Worm (Caenorhabditis elegans) whole organism, L2 larva: ENCODE data around the gene srh-129.

Source experiments
- C34F6.9 ChIP-seq: fragments of 150-350 bp; optimal IDR thresholded peaks from 2 replicates; lab custom pipeline; 2014; ENCODE audit warnings: missing biosample characterization, missing genetic modification characterization
- F13H6.1 ChIP-seq: sonication (generic microtip); optimal IDR thresholded peaks from 2 replicates; lab custom pipeline; 2016; ENCODE audit warnings: missing genetic modification characterization, missing compliant biosample characterization
- R02D3.7 ChIP-seq: fragments of 150-350 bp; optimal IDR thresholded peaks from 2 replicates; lab custom pipeline; 2014; ENCODE audit warnings: missing biosample characterization, missing genetic modification characterization
- Y55F3AM.14 ChIP-seq: fragments of 200-800 bp; sonication (Bioruptor generic); optimal IDR thresholded peaks from 2 replicates; lab custom pipeline; 2018; ENCODE audit warnings: mild to moderate bottlenecking, missing genetic modification characterization, missing compliant biosample characterization
- ZK546.5 ChIP-seq: sonication (generic microtip); optimal IDR thresholded peaks from 2 replicates; lab custom pipeline; 2017; ENCODE audit warnings: missing biosample characterization, missing genetic modification characterization
- aly-2 ChIP-seq: fragments of 150-350 bp; optimal IDR thresholded peaks from 2 replicates; lab custom pipeline; 2014; ENCODE audit warnings: missing biosample characterization, missing genetic modification characterization
- ama-1 ChIP-seq: fragments of 150-350 bp; optimal IDR thresholded peaks from 2 replicates; lab custom pipeline; 2018; ENCODE audit warnings: inconsistent platforms
- blmp-1 ChIP-seq: sonication (generic microtip); optimal IDR thresholded peaks from 2 replicates; lab custom pipeline; 2017; ENCODE audit warnings: missing genetic modification characterization, mild to moderate bottlenecking, missing compliant biosample characterization, antibody characterized with exemption, moderate library complexity; ENCODE audit not compliant: insufficient read depth
- ceh-82 ChIP-seq: fragments of 150-350 bp; optimal IDR thresholded peaks from 2 replicates; lab custom pipeline; 2014; ENCODE audit warnings: missing biosample characterization, missing genetic modification characterization
- crh-2 ChIP-seq: sonication (generic microtip); optimal IDR thresholded peaks from 2 replicates; lab custom pipeline; 2017; ENCODE audit warnings: missing biosample characterization, missing genetic modification characterization
- dmd-4 ChIP-seq: sonication (generic microtip); optimal IDR thresholded peaks from 2 replicates; lab custom pipeline; 2017; ENCODE audit warnings: missing biosample characterization, missing genetic modification characterization
- egl-27 ChIP-seq: sonication (generic microtip); optimal IDR thresholded peaks from 3 replicates; lab custom pipeline; 2017; ENCODE audit warnings: missing biosample characterization, missing genetic modification reagents, missing genetic modification characterization
- elt-1 ChIP-seq: fragments of 150-350 bp; optimal IDR thresholded peaks from 2 replicates; lab custom pipeline; 2014; ENCODE audit warnings: missing biosample characterization, missing genetic modification characterization
- fos-1 ChIP-seq: fragments of 150-350 bp; optimal IDR thresholded peaks from 2 replicates; lab custom pipeline; 2014; ENCODE audit warnings: missing biosample characterization, missing genetic modification characterization
- gmeb-1 ChIP-seq: fragments of 150-350 bp; optimal IDR thresholded peaks from 2 replicates; lab custom pipeline; 2014; ENCODE audit warnings: missing biosample characterization, missing genetic modification characterization
- lin-11 ChIP-seq: fragments of 150-350 bp; sonication (generic microtip); optimal IDR thresholded peaks from 2 replicates; lab custom pipeline; 2014; ENCODE audit warnings: missing biosample characterization, missing genetic modification characterization, inconsistent platforms, mixed read lengths
- lin-39 ChIP-seq: fragments of 150-350 bp; optimal IDR thresholded peaks from 2 replicates; lab custom pipeline; 2014; ENCODE audit warnings: missing biosample characterization, missing genetic modification reagents, missing genetic modification characterization
- lsy-2 ChIP-seq, 2 experiments: fragments of 150-350 bp in 1 of 2; sonication (generic microtip) in 1 of 2; optimal IDR thresholded peaks; 2 replicates each; lab custom pipeline; 2014 to 2017; ENCODE audit warnings: missing biosample characterization in 2 of 2, missing genetic modification characterization in 2 of 2
- mab-5 ChIP-seq: fragments of 150-350 bp; optimal IDR thresholded peaks from 2 replicates; lab custom pipeline; 2014; ENCODE audit warnings: missing biosample characterization, missing genetic modification characterization
- mbf-1 ChIP-seq: sonication (generic microtip); optimal IDR thresholded peaks from 2 replicates; lab custom pipeline; 2017; ENCODE audit warnings: missing biosample characterization, missing genetic modification characterization
- nhr-10 ChIP-seq: sonication (generic microtip); optimal IDR thresholded peaks from 2 replicates; lab custom pipeline; 2017; ENCODE audit warnings: missing biosample characterization, missing genetic modification characterization
- nhr-12 ChIP-seq: fragments of 150-350 bp; optimal IDR thresholded peaks from 2 replicates; lab custom pipeline; 2014; ENCODE audit warnings: missing biosample characterization, missing genetic modification characterization
- nhr-129 ChIP-seq: fragments of 150-350 bp; optimal IDR thresholded peaks from 2 replicates; lab custom pipeline; 2014; ENCODE audit warnings: missing biosample characterization, missing genetic modification characterization
- nhr-23 ChIP-seq: fragments of 150-350 bp; optimal IDR thresholded peaks from 2 replicates; lab custom pipeline; 2014; ENCODE audit warnings: missing biosample characterization, missing genetic modification reagents, missing genetic modification characterization
- nhr-237 ChIP-seq: fragments of 150-350 bp; optimal IDR thresholded peaks from 2 replicates; lab custom pipeline; 2014; ENCODE audit warnings: missing biosample characterization, missing genetic modification characterization
- nhr-25 ChIP-seq: fragments of 150-350 bp; sonication (generic microtip); optimal IDR thresholded peaks from 3 replicates; lab custom pipeline; 2014; ENCODE audit warnings: missing biosample characterization, missing genetic modification characterization
- nhr-6 ChIP-seq: fragments of 150-350 bp; optimal IDR thresholded peaks from 2 replicates; lab custom pipeline; 2014; ENCODE audit warnings: missing biosample characterization, missing genetic modification characterization
- peb-1 ChIP-seq: fragments of 150-350 bp; optimal IDR thresholded peaks from 2 replicates; lab custom pipeline; 2014; ENCODE audit warnings: missing biosample characterization, missing genetic modification characterization
- skn-1 ChIP-seq: sonication (generic microtip); optimal IDR thresholded peaks from 2 replicates; lab custom pipeline; 2017; ENCODE audit warnings: missing biosample characterization, missing genetic modification characterization
- sma-3 ChIP-seq: sonication (generic microtip); optimal IDR thresholded peaks from 2 replicates; lab custom pipeline; 2016; ENCODE audit warnings: missing genetic modification reagents, missing genetic modification characterization, missing compliant biosample characterization
- snpc-4 ChIP-seq: fragments of 150-350 bp; optimal IDR thresholded peaks from 2 replicates; lab custom pipeline; 2014; ENCODE audit warnings: missing biosample characterization, missing genetic modification characterization
- unc-39 ChIP-seq: fragments of 150-350 bp; optimal IDR thresholded peaks from 2 replicates; lab custom pipeline; 2014; ENCODE audit warnings: missing biosample characterization, missing genetic modification characterization
- unc-55 ChIP-seq: fragments of 150-350 bp; sonication (generic microtip); optimal IDR thresholded peaks from 3 replicates; lab custom pipeline; 2014; ENCODE audit warnings: missing biosample characterization, missing genetic modification reagents, missing genetic modification characterization
- zag-1 ChIP-seq: fragments of 150-350 bp; optimal IDR thresholded peaks from 2 replicates; lab custom pipeline; 2014; ENCODE audit warnings: missing biosample characterization, missing genetic modification characterization
- ztf-1 ChIP-seq: fragments of 200-800 bp; sonication (Bioruptor generic); conservative IDR thresholded peaks from 2 replicates; pipeline ENCODE4 v1.3.6; 2022; ENCODE audit warnings: missing genetic modification characterization, missing compliant biosample characterization
- ztf-11 ChIP-seq: sonication (generic microtip); optimal IDR thresholded peaks from 2 replicates; lab custom pipeline; 2017; ENCODE audit warnings: missing biosample characterization, missing genetic modification characterization
- ztf-4 ChIP-seq: fragments of 150-350 bp; optimal IDR thresholded peaks from 2 replicates; lab custom pipeline; 2014; ENCODE audit warnings: missing biosample characterization, missing genetic modification characterization

Gene srh-129

DNA sequence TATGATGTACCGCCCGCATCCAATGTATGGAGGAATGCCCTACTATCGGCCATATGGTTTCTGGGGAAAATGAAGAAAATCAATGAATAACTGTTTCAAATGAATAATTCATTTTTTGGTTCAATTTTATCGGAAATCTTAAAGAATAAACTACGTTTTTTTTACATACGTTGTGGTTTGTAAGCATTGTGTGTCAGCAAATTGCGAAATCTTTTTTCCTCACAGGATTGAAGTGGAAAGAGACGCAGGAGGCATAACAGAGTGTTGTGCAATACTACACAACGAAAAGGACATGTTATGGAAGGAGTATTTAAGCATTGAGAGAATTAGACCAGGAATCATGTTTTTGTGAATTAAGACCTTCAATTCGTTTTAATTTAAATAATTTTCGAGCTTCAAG lies 12.3 kb downstream of the srh-129 start:
- TF ChIP-seq nhr-10 (tag; lab: Kevin White, UChicago), result no peak
- TF ChIP-seq unc-55 (GFP tag; lab: Kevin White, UChicago), result peak; percentile 83
- peak; percentile 61 for TF ChIP-seq C34F6.9
- no peak for TF ChIP-seq ztf-11
- TF ChIP-seq fos-1, result peak; percentile 68
- TF ChIP-seq snpc-4 (tag; lab: Kevin White, UChicago), result peak; percentile 18
- TF ChIP-seq skn-1 (tag; lab: Kevin White, UChicago), result peak; percentile 52
- TF ChIP-seq lsy-2 (tag; optimal IDR thresholded peaks at IDR 0.05; lab: Kevin White, UChicago), result peak in 1 of 2 experiments; percentile 23
- TF ChIP-seq nhr-129 (tag; lab: Kevin White, UChicago), result peak; percentile 100
- no peak for TF ChIP-seq crh-2 (tag; lab: Kevin White, UChicago)
- TF ChIP-seq, all 48 proteins: peak for 7

DNA sequence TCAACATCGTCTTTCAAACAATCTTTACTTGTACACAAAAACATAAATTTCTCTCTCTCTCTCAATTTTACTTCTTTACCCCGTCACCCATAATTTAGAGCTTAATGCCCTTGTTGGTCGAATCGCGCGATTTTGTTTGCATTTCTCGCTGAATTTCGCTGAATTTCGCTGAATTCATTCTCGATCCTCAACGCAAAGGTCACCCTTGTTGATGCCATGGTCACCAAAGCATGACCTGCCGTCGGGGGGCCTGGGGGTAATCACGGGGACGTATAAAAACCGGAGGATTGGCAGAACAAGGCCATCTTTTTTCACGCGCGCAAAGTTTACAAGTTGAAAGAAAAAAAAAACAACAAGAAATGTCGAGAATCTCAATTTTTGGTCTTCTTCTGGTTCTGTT lies 13.7 kb downstream of the srh-129 start, which contains the start of gene F14F9.8:
TSS of gene F14F9.8 (plus strand) at position 301 of the 400 bp plus-strand sequence.
- TF ChIP-seq lsy-2 (tag; optimal IDR thresholded peaks at IDR 0.05; lab: Kevin White, UChicago) (no peak), nhr-12 (tag; lab: Kevin White, UChicago) (no peak), lin-11 (tag; lab: Kevin White, UChicago) (no peak), gmeb-1 (tag; lab: Kevin White, UChicago) (no peak), nhr-6 (tag; lab: Kevin White, UChicago) (no peak), Y55F3AM.14 (GFP tag; lab: Kevin White, UChicago) (no peak), ZK546.5 (tag; lab: Kevin White, UChicago) (no peak), nhr-23 (tag; lab: Kevin White, UChicago) (no peak), blmp-1 (tag; lab: Kevin White, UChicago) (no peak), ztf-4 (tag; lab: Kevin White, UChicago) (no peak), nhr-237 (tag; lab: Kevin White, UChicago) (no peak), unc-39 (tag; lab: Kevin White, UChicago) (no peak), nhr-129 (tag; lab: Kevin White, UChicago) (no peak), ama-1 (lab: Kevin White, UChicago) (no peak), sma-3 (no peak), crh-2 (tag; lab: Kevin White, UChicago) (no peak), nhr-25 (tag; lab: Kevin White, UChicago) (no peak), ztf-1 (no peak), C34F6.9 (no peak), ztf-11 (no peak)

DNA sequence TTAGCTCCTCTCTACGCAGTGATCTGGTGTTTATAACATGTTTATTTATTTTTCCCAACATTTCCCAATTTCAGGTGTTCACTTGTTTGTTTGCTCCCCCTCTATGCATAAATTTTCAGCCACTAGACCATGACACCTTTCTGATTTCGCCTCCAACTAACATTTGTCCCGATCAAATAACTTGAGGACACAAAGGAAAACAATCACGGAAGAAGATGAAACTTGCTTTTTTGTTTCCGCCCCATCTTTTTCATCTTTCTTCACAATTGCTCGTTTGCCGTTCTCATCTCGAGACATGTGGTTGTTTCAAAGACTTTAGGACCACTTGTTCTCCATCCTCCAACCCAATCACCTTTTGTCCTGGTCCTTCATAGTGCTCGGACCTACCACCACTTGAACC lies 16.9 kb downstream of the srh-129 start, which contains the start of gene F14F9.5:
TSS of gene F14F9.5 (plus strand) at position 301 of the 400 bp plus-strand sequence.
- TF ChIP-seq egl-27 (tag; lab: Kevin White, UChicago), result no peak
- no peak for TF ChIP-seq ama-1 (lab: Kevin White, UChicago)
- TF ChIP-seq unc-55 (GFP tag; lab: Kevin White, UChicago), result no peak
- no peak for TF ChIP-seq nhr-6 (tag; lab: Kevin White, UChicago)
- no peak for TF ChIP-seq dmd-4 (tag; lab: Kevin White, UChicago)
- TF ChIP-seq aly-2 (tag; lab: Kevin White, UChicago), result no peak
- TF ChIP-seq mab-5 (tag; lab: Kevin White, UChicago), result no peak
- TF ChIP-seq peb-1, result no peak
- no peak for TF ChIP-seq nhr-23 (tag; lab: Kevin White, UChicago)
- TF ChIP-seq F13H6.1, result no peak
- no peak for TF ChIP-seq mbf-1
- no peak for TF ChIP-seq ceh-82
- TF ChIP-seq zag-1 (tag; lab: Kevin White, UChicago), result no peak
- no peak for TF ChIP-seq ztf-11
- no peak for TF ChIP-seq R02D3.7 (tag; lab: Kevin White, UChicago)
- no peak for TF ChIP-seq lsy-2 (tag; optimal IDR thresholded peaks at IDR 0.05; lab: Kevin White, UChicago)
- TF ChIP-seq lin-39 (tag; lab: Kevin White, UChicago), result no peak
- TF ChIP-seq lin-11 (tag; lab: Kevin White, UChicago), result no peak
- TF ChIP-seq, all 48 proteins: peak for 0

DNA sequence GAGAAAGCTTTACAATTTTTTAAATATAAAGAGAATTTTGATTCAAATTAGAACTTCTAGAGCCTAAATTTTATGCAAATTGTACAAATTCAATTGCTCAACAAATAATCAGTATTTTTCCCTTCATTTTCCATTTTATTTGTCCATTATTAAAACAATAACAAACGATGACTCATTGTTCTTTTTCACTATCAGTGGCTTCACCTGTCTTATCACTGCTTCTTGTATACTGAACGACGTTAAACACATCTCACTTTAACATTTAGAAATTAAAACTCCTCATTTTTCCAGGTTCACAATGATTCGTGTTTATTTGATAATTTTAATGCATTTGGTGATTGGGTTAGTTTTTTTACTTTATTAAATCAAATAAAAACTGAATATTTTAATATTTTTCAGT lies 24.0 kb downstream of the srh-129 start, which contains the start of gene sid-1:
TSS of gene sid-1 (plus strand) at position 292 of the 400 bp plus-strand sequence.
- TF ChIP-seq fos-1 (peak; percentile 80), elt-1 (tag; lab: Kevin White, UChicago) (no peak)
